Fruit fly (Drosophila melanogaster) whole organism, larva: ENCODE results near the gene Tpi.
A peak's percentile ranks its signal among the peaks of the same experiment; 100 is the strongest.

Experiments used
- noc ChIP-seq: fragments of 200-800 bp; sonication (Bioruptor generic); optimal IDR thresholded peaks from 3 replicates; lab custom pipeline; 2019; ENCODE audit warnings: missing biosample characterization, mild to moderate bottlenecking, missing genetic modification characterization, moderate library complexity

The Tpi gene

dm6 chr3R:30151300-30152109 lies 17.1 kb upstream of the Tpi start, which contains the start of gene CG15529:
Gene CG15529 (plus strand): TSS chr3R:30152059.
- TF ChIP-seq noc (tag; lab: Kevin White, UChicago) = no peak

dm6 chr3R:30150602-30151001 lies 16.2 kb upstream of the Tpi start:
- no peak for TF ChIP-seq noc (tag; lab: Kevin White, UChicago)

DNA sequence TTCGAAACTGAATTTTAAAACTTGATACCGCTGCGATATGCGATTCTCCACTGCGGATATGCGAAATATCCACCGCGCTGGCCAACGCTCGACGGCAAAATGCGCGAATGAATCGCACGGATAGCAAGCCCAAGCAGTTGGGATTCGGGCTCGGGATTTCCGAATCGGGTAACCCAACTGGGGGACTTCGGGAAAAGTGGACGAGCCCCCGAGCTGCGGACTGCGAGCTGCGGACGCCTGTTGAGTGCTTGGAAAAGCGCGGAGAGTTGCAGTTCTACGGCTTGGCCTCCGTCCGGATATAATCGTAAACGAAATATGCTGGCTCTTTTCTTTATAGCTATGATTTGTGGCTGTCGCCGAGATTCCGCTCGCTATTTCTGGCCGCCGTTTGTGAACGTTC lies 15.1 kb upstream of the Tpi start, which contains the start of gene AdoR:
TSS of gene AdoR (minus strand) at position 101 of the 400 bp plus-strand sequence.
- TF ChIP-seq noc (tag; lab: Kevin White, UChicago) = no peak

DNA sequence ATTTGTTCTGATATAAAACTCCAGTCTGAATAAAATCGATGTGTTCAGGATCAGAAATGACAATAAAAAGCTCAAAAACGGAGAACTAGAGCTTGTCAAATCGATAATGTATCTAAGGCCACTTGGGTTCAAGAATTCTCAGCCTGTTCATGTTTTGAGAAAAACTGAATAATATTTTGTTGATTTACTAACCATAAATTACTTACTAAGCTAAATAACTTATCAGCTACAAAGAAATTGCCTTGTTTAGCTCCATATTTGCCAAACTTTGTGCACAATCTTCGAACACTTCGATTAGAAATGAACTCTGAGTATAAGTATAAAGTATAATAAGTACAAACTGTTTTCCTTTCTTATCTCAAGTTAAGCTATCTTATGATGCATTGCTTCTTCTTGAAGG lies 2.1 kb downstream of the Tpi start, which contains the start of gene CG31029:
TSS of gene CG31029 (minus strand) at position 101 of the 400 bp plus-strand sequence.
- TF ChIP-seq noc (tag; lab: Kevin White, UChicago) = no peak

DNA sequence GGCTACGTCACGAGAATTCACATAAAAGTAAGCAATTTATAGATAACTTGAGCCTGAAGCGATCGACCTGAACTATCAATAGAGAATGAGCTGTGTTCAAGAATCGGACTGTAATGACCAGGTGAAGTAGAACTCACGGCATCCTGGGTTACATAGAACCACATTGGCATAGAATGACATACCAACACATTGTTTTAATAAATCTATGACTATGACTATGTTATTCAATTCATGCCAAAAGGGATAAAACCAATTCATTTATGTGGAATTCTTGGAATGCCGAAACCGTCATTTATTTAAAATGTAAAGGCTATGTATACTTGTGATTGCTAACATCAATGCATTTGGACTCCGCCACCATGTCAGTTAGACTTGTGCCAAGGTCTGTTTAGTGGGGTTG lies 5.4 kb downstream of the Tpi start, which contains the start of gene Ppi1:
TSS of gene Ppi1 (minus strand) at position 101 of the 400 bp plus-strand sequence.
- no peak for TF ChIP-seq noc (tag; lab: Kevin White, UChicago)

dm6 chr3R:30124635-30125034 lies 9.8 kb downstream of the Tpi start, which contains the start of gene CG45073:
Gene CG45073 (minus strand): TSS chr3R:30124735.
- no peak for TF ChIP-seq noc (tag; lab: Kevin White, UChicago)

- no peak for TF ChIP-seq noc (tag; lab: Kevin White, UChicago)
These were observed 11.2 kb downstream of the Tpi start, which contains the start of gene CG45072 for dm6 chr3R:30123163-30123562. Gene CG45072 (minus strand): TSS chr3R:30123263.

dm6 chr3R:30121731-30122130 lies 12.7 kb downstream of the Tpi start:
- no peak for TF ChIP-seq noc (tag; lab: Kevin White, UChicago)

dm6 chr3R:30114286-30114803 lies 20.1 kb downstream of the Tpi start:
- no peak for TF ChIP-seq noc (tag; lab: Kevin White, UChicago)

DNA sequence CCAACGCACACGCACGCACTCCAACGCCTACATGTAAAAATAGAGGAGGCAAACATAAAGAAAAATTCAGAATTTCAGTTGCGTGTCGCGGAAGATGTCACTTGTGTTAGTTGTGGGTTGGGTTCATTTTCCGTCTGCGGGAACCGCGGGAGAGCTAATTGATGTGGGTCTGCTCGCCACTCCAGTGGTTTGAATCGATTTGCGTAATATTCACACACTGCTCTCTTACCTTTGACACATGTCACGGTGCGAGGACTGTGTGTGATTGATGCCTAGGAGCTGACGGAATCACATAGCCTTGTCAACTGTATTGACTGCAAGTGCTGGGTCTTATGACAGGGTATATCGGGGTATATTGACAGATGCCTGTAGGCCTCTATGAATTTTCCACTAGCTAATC lies 23.4 kb downstream of the Tpi start:
- TF ChIP-seq noc (tag; lab: Kevin White, UChicago) = no peak

dm6 chr3R:30109380-30109779 lies 25.0 kb downstream of the Tpi start:
- TF ChIP-seq noc (tag; lab: Kevin White, UChicago) = no peak

DNA sequence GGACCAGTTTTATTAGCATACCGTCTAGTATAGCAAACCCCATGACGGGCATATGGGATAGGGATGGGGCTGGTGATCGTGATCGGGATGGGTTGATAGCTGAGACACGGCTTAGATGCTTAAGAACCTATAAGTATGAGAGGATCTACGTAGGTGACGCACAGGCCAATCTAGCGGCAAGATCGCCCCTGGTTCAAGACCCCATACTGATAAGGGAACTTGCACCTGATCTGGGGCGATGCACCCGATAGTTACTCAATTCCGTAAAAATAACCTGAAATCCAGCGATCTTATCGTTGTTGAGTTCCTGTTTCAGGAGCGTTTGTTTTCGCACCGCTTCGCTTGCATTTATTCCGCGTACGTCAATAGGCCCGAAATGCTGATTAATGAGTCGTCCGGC lies 25.8 kb downstream of the Tpi start:
- no peak for TF ChIP-seq noc (tag; lab: Kevin White, UChicago)

- no peak for TF ChIP-seq noc (tag; lab: Kevin White, UChicago)
These were observed 26.7 kb downstream of the Tpi start for dm6 chr3R:30107718-30108117.

DNA sequence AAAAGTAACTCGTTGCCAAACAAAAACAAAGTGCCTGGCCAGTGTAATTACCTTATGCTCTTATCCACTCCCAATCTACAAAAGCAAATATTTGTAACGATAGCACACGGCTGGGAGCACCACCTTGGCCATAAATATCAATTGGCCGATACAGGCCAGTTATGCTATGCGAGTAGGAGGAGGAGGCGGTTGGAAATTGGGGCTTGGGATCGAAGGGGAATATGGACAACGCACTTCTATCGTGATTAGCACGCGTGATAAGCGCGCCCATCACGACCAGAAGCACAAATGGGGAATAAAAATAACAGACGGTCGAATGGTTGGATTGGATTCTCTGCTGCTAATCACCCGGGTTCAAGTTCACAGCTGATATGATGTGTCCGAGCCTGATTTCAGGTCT lies 27.8 kb downstream of the Tpi start:
- peak; percentile 18 for TF ChIP-seq noc (tag; lab: Kevin White, UChicago)

dm6 chr3R:30105808-30106207 lies 28.6 kb downstream of the Tpi start:
- TF ChIP-seq noc (tag; lab: Kevin White, UChicago) = no peak

DNA sequence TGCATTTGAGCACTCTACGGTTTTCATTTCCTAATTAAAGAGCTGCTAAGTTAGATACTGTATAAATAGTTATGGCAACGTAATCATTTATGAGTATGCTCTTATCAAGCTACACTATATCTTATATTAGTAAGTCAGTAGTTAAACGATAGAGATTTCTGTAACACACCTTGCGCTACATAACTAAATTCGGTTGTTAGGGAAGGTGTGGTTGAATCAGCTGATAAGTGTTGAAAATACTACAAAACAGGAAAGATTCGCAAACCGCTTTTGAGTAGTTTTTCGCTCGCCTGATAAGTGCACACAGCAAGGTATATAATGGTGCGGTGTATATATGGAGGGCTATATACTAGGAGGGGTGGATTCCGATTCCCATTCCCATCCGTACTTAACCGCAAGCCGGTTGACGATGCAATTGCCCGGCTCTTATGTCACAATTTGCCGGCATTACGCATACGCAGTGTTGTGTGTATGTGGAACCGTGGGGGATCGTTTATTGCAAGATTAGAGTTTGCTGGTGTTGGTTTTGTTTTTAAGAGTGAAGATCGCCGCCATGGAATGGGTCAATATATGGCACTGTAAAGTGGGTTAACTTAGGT lies 29.4 kb downstream of the Tpi start:
- TF ChIP-seq noc (tag; lab: Kevin White, UChicago) = no peak
